Worm (Caenorhabditis elegans) whole organism, late embryonic: ENCODE measurements around the gene C01C10.2.

Experiments used
- C08G9.2 ChIP-seq: sonication (generic microtip); optimal IDR thresholded peaks from 2 replicates; lab custom pipeline; 2016; ENCODE audit warnings: mild to moderate bottlenecking, missing genetic modification characterization, moderate library complexity, missing compliant biosample characterization
- C38D4.7 ChIP-seq: fragments of 200-800 bp; sonication (Bioruptor generic); optimal IDR thresholded peaks from 2 replicates; lab custom pipeline; 2018; ENCODE audit warnings: mild to moderate bottlenecking, missing genetic modification characterization, moderate library complexity, missing compliant biosample characterization
- F13H6.1 ChIP-seq: sonication (generic microtip); optimal IDR thresholded peaks from 2 replicates; lab custom pipeline; 2016; ENCODE audit warnings: missing genetic modification characterization, missing compliant biosample characterization
- K09A11.1 ChIP-seq: sonication (generic microtip); optimal IDR thresholded peaks from 2 replicates; lab custom pipeline; 2017; ENCODE audit warnings: antibody characterized with exemption, mild to moderate bottlenecking, missing genetic modification characterization, missing compliant biosample characterization; ENCODE audit not compliant: insufficient read depth
- T23F11.4 ChIP-seq: fragments of 200-800 bp; sonication (Bioruptor generic); optimal IDR thresholded peaks from 2 replicates; lab custom pipeline; 2018; ENCODE audit warnings: mild to moderate bottlenecking, missing genetic modification characterization, missing compliant biosample characterization
- Y22D7AL.16 ChIP-seq: sonication (generic microtip); optimal IDR thresholded peaks from 2 replicates; lab custom pipeline; 2016; ENCODE audit warnings: missing genetic modification characterization, missing compliant biosample characterization
- ahr-1 ChIP-seq: sonication (generic microtip); optimal IDR thresholded peaks from 2 replicates; lab custom pipeline; 2016; ENCODE audit warnings: missing genetic modification characterization, missing compliant biosample characterization
- ama-1 ChIP-seq: fragments of 150-350 bp; optimal IDR thresholded peaks from 2 replicates; lab custom pipeline; 2014
- ceh-14 ChIP-seq: sonication (generic microtip); optimal IDR thresholded peaks from 2 replicates; lab custom pipeline; 2016; ENCODE audit warnings: missing genotype, missing genetic modification characterization, missing compliant biosample characterization
- ceh-22 ChIP-seq: sonication (generic microtip); optimal IDR thresholded peaks from 2 replicates; lab custom pipeline; 2017; ENCODE audit warnings: missing biosample characterization, missing genetic modification characterization
- ceh-24 ChIP-seq: sonication (generic microtip); optimal IDR thresholded peaks from 2 replicates; lab custom pipeline; 2016; ENCODE audit warnings: mild to moderate bottlenecking, missing genetic modification characterization, missing compliant biosample characterization
- ceh-31 ChIP-seq: sonication (generic microtip); optimal IDR thresholded peaks from 2 replicates; lab custom pipeline; 2016; ENCODE audit warnings: missing genetic modification characterization, missing compliant biosample characterization
- ceh-34 ChIP-seq: sonication (generic microtip); optimal IDR thresholded peaks from 2 replicates; lab custom pipeline; 2016; ENCODE audit warnings: mild to moderate bottlenecking, missing genetic modification characterization, missing compliant biosample characterization
- ceh-48 ChIP-seq: sonication (generic microtip); optimal IDR thresholded peaks from 2 replicates; lab custom pipeline; 2016; ENCODE audit warnings: missing genetic modification characterization, inconsistent platforms, missing compliant biosample characterization
- ceh-6 ChIP-seq: fragments of 200-800 bp; sonication (Bioruptor generic); optimal IDR thresholded peaks from 2 replicates; lab custom pipeline; 2018; ENCODE audit warnings: mild to moderate bottlenecking, missing genetic modification characterization, missing compliant biosample characterization
- ceh-9 ChIP-seq: sonication (generic microtip); optimal IDR thresholded peaks from 2 replicates; lab custom pipeline; 2016; ENCODE audit warnings: mild to moderate bottlenecking, missing genetic modification characterization, inconsistent platforms, missing compliant biosample characterization
- dve-1 ChIP-seq: sonication (generic microtip); optimal IDR thresholded peaks from 2 replicates; lab custom pipeline; 2017; ENCODE audit warnings: antibody characterized with exemption, mild to moderate bottlenecking, missing genetic modification characterization, missing compliant biosample characterization
- elt-2 ChIP-seq: sonication (generic microtip); optimal IDR thresholded peaks from 2 replicates; lab custom pipeline; 2016; ENCODE audit warnings: missing genetic modification reagents, missing genetic modification characterization, missing compliant biosample characterization
- elt-4 ChIP-seq: sonication (generic microtip); optimal IDR thresholded peaks from 2 replicates; lab custom pipeline; 2016; ENCODE audit warnings: missing genetic modification characterization, missing compliant biosample characterization
- eyg-1 ChIP-seq: sonication (generic microtip); optimal IDR thresholded peaks from 2 replicates; lab custom pipeline; 2016; ENCODE audit warnings: missing genotype, missing genetic modification characterization, missing compliant biosample characterization
- fax-1 ChIP-seq: sonication (generic microtip); optimal IDR thresholded peaks from 2 replicates; lab custom pipeline; 2016; ENCODE audit warnings: missing genotype, missing genetic modification characterization, missing compliant biosample characterization
- fkh-10 ChIP-seq: fragments of 150-350 bp; optimal IDR thresholded peaks from 2 replicates; lab custom pipeline; 2014; ENCODE audit warnings: missing biosample characterization, missing genetic modification reagents, missing genetic modification characterization
- fkh-6 ChIP-seq: sonication (generic microtip); optimal IDR thresholded peaks from 2 replicates; lab custom pipeline; 2016; ENCODE audit warnings: missing genetic modification characterization, missing compliant biosample characterization
- hlh-13 ChIP-seq: fragments of 200-800 bp; sonication (Bioruptor generic); optimal IDR thresholded peaks from 2 replicates; lab custom pipeline; 2018; ENCODE audit warnings: mild to moderate bottlenecking, missing genetic modification characterization, missing compliant biosample characterization
- hlh-15 ChIP-seq: sonication (generic microtip); optimal IDR thresholded peaks from 2 replicates; lab custom pipeline; 2016; ENCODE audit warnings: missing genetic modification characterization, missing compliant biosample characterization
- hlh-30 ChIP-seq: sonication (generic microtip); optimal IDR thresholded peaks from 2 replicates; lab custom pipeline; 2017; ENCODE audit warnings: antibody characterized with exemption, missing genetic modification characterization, missing compliant biosample characterization; ENCODE audit not compliant: insufficient read depth
- hlh-6 ChIP-seq: sonication (generic microtip); optimal IDR thresholded peaks from 2 replicates; lab custom pipeline; 2016; ENCODE audit warnings: missing genotype, missing genetic modification characterization, missing compliant biosample characterization
- lin-11 ChIP-seq: fragments of 200-800 bp; sonication (Bioruptor generic); optimal IDR thresholded peaks from 2 replicates; lab custom pipeline; 2018; ENCODE audit warnings: mild to moderate bottlenecking, missing genetic modification characterization, missing compliant biosample characterization
- mec-3 ChIP-seq: sonication (generic microtip); optimal IDR thresholded peaks from 2 replicates; lab custom pipeline; 2016; ENCODE audit warnings: borderline replicate concordance, missing genetic modification characterization, missing compliant biosample characterization
- nhr-232 ChIP-seq: sonication (generic microtip); optimal IDR thresholded peaks from 2 replicates; lab custom pipeline; 2016; ENCODE audit warnings: missing genetic modification characterization, missing compliant biosample characterization
- odd-2 ChIP-seq: sonication (generic microtip); optimal IDR thresholded peaks from 2 replicates; lab custom pipeline; 2017; ENCODE audit warnings: antibody characterized with exemption, mild to moderate bottlenecking, missing genetic modification characterization, missing compliant biosample characterization
- pat-9 ChIP-seq: fragments of 200-800 bp; sonication (Bioruptor generic); optimal IDR thresholded peaks from 2 replicates; lab custom pipeline; 2018; ENCODE audit warnings: mild to moderate bottlenecking, missing genetic modification characterization, moderate library complexity, missing compliant biosample characterization
- pax-1 ChIP-seq: fragments of 150-350 bp; optimal IDR thresholded peaks from 2 replicates; lab custom pipeline; 2014; ENCODE audit warnings: missing biosample characterization, missing genetic modification characterization
- pha-4 ChIP-seq: fragments of 150-350 bp; optimal IDR thresholded peaks from 2 replicates; lab custom pipeline; 2018; ENCODE audit warnings: missing biosample characterization, missing genetic modification reagents, missing genetic modification characterization
- pqm-1 ChIP-seq: sonication (generic microtip); optimal IDR thresholded peaks from 2 replicates; lab custom pipeline; 2016; ENCODE audit warnings: missing genetic modification characterization, missing compliant biosample characterization
- pros-1 ChIP-seq: fragments of 150-350 bp; optimal IDR thresholded peaks from 2 replicates; lab custom pipeline; 2014; ENCODE audit warnings: missing biosample characterization, missing genetic modification reagents, missing genetic modification characterization
- ref-2 ChIP-seq: sonication (generic microtip); optimal IDR thresholded peaks from 2 replicates; lab custom pipeline; 2016; ENCODE audit warnings: missing genetic modification characterization, missing compliant biosample characterization
- rnt-1 ChIP-seq: sonication (generic microtip); optimal IDR thresholded peaks from 2 replicates; lab custom pipeline; 2016; ENCODE audit warnings: missing genetic modification characterization, missing compliant biosample characterization
- sox-2 ChIP-seq: fragments of 200-800 bp; sonication (Bioruptor generic); IDR thresholded peaks from 2 replicates; pipeline ENCODE4 v1.3.6; 2022; ENCODE audit warnings: missing genetic modification reagents, missing genetic modification characterization, missing compliant biosample characterization
- syd-9 ChIP-seq: sonication (generic microtip); optimal IDR thresholded peaks from 2 replicates; lab custom pipeline; 2016; ENCODE audit warnings: mild to moderate bottlenecking, missing genetic modification characterization, moderate library complexity, missing compliant biosample characterization
- tbx-2 ChIP-seq: sonication (generic microtip); optimal IDR thresholded peaks from 2 replicates; lab custom pipeline; 2016; ENCODE audit warnings: missing genetic modification characterization, missing compliant biosample characterization
- tbx-7 ChIP-seq: sonication (generic microtip); optimal IDR thresholded peaks from 2 replicates; lab custom pipeline; 2016; ENCODE audit warnings: missing genotype, missing genetic modification characterization, missing compliant biosample characterization
- ttx-3 ChIP-seq: sonication (generic microtip); optimal IDR thresholded peaks from 2 replicates; lab custom pipeline; 2016; ENCODE audit warnings: missing genetic modification reagents, missing genetic modification characterization, missing compliant biosample characterization
- unc-86 ChIP-seq: sonication (generic microtip); optimal IDR thresholded peaks from 2 replicates; lab custom pipeline; 2016; ENCODE audit warnings: missing genetic modification characterization, missing compliant biosample characterization
- zip-5 ChIP-seq: sonication (generic microtip); optimal IDR thresholded peaks from 2 replicates; lab custom pipeline; 2016; ENCODE audit warnings: missing genetic modification characterization, missing compliant biosample characterization
- ztf-16 ChIP-seq: sonication (generic microtip); optimal IDR thresholded peaks from 2 replicates; lab custom pipeline; 2017; ENCODE audit warnings: missing genetic modification characterization, missing compliant biosample characterization

Gene C01C10.2

DNA sequence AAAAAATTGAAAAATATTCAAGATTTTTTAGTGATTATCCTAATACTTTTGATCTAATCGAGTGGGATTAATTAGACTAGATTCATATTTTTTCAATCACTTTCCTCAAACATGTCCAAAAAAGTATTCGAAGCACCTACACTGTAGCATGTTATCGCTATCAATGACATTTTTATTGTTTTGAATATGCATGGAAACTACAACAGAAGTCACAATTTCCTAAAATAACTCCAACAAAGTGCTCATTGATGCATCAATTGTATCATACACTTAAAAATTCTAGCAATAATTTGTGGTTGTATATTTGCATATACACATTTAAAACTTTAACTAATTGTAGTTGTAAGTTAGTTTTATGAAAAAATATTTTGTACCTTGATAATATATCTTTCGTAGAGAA, 2.2 kb upstream of the C01C10.2 start:
- TF ChIP-seq eyg-1 (tag; lab: Kevin White, UChicago), result no peak
- no peak for TF ChIP-seq rnt-1 (tag; lab: Kevin White, UChicago)
- TF ChIP-seq fkh-10 (GFP tag; lab: Kevin White, UChicago), result no peak
- no peak for TF ChIP-seq pat-9
- TF ChIP-seq ztf-16 (tag; lab: Kevin White, UChicago), result no peak
- no peak for TF ChIP-seq sox-2 (GFP tag; lab: Robert Waterston, UW)
- no peak for TF ChIP-seq C08G9.2 (tag; lab: Kevin White, UChicago)
- no peak for TF ChIP-seq elt-2 (tag; lab: Kevin White, UChicago)
- TF ChIP-seq T23F11.4 (GFP tag; lab: Kevin White, UChicago), result no peak
- no peak for TF ChIP-seq C38D4.7
- TF ChIP-seq nhr-232, result no peak
- no peak for TF ChIP-seq odd-2 (tag; lab: Kevin White, UChicago)
- TF ChIP-seq fax-1 (tag; lab: Kevin White, UChicago), result no peak
- no peak for TF ChIP-seq syd-9
- no peak for TF ChIP-seq dve-1 (tag; lab: Kevin White, UChicago)

DNA sequence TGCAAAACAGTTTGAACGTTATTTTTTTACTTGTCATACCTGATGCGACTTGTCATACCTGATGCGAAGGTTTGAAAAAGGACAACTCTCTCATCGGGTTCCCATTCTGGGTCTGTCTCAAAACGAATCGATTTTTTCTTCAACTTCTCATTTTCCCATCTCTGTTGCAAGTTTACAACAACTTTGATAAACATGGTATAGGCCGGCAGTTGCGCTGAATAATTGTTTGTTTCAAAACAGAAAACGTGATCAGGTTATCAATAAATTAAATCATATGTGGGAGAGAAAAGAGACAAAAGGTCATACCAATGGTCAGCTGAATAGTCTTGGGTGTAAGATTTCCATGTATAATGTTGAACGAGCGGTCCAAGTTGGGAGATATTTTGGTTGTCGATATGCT, 1.0 kb downstream of the C01C10.2 start:
- TF ChIP-seq F13H6.1 (tag; lab: Kevin White, UChicago) (no peak), Y22D7AL.16 (tag; lab: Kevin White, UChicago) (no peak), K09A11.1 (no peak), lin-11 (tag; lab: Kevin White, UChicago) (no peak), zip-5 (tag; lab: Kevin White, UChicago) (no peak), odd-2 (tag; lab: Kevin White, UChicago) (no peak), hlh-15 (no peak), ahr-1 (tag; lab: Kevin White, UChicago) (no peak), ama-1 (lab: Kevin White, UChicago) (no peak)

DNA sequence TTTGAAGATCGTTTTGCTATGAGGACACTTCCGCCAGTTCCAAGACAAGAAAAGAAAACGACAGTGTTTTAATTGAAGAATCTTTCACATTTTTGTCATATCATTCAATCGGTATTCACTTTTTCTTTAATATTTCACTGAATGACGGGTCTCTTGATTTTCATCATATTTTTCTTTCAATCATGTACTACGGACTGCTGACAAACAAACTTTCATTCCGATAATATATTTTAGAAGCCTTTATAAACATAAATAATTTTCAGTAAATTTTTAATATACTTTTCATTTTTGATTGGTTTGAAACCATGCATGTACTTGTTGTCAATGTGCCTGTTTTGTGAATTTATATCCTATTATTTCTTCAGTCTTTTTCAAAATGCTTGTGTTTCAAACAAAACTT, 4.6 kb downstream of the C01C10.2 start, which contains the start of gene clc-5:
Gene clc-5, plus strand, starts transcription at position 301 of the 400 bp plus-strand sequence.
- TF ChIP-seq hlh-30 (tag; lab: Kevin White, UChicago), result no peak
- no peak for TF ChIP-seq hlh-13 (GFP tag; lab: Kevin White, UChicago)
- TF ChIP-seq ceh-6, result no peak
- no peak for TF ChIP-seq sox-2 (GFP tag; lab: Robert Waterston, UW)
- TF ChIP-seq odd-2 (tag; lab: Kevin White, UChicago), result no peak
- TF ChIP-seq pha-4 (tag; lab: Kevin White, UChicago), result no peak
- TF ChIP-seq hlh-15, result no peak
- TF ChIP-seq pat-9, result no peak
- TF ChIP-seq F13H6.1 (tag; lab: Kevin White, UChicago), result no peak
- TF ChIP-seq tbx-7 (tag; lab: Kevin White, UChicago), result no peak
- TF ChIP-seq ceh-9 (tag; lab: Kevin White, UChicago), result no peak
- TF ChIP-seq ztf-16 (tag; lab: Kevin White, UChicago), result no peak
- TF ChIP-seq fax-1 (tag; lab: Kevin White, UChicago), result no peak
- no peak for TF ChIP-seq ceh-14 (tag; lab: Kevin White, UChicago)
- TF ChIP-seq mec-3, result no peak
- no peak for TF ChIP-seq tbx-2 (tag; lab: Kevin White, UChicago)
- TF ChIP-seq ceh-34 (tag; lab: Kevin White, UChicago), result no peak
- no peak for TF ChIP-seq elt-4 (tag; lab: Kevin White, UChicago)
- TF ChIP-seq fkh-6 (tag; lab: Kevin White, UChicago), result no peak

DNA sequence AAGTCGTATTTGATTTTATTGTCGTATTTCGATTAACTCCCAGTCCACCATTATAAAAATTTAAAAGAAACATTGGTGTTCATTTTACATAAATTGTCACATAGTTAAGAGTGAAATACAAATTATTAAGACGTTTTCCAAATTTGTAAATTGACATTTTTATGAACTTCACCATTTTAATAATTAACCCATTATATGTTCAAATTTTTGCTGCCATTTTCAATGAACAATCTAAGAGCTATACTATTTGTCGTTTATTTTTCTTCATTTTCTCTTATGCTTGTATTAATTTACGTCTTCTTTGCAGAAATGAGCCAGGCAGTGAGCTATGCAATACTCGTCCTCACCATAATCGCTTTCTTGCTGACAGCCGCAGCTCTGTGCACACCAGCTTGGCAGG, 6.8 kb downstream of the C01C10.2 start, which contains the start of gene clc-2:
Gene clc-2, plus strand, starts transcription at position 301 of the 400 bp plus-strand sequence.
- TF ChIP-seq ahr-1 (tag; lab: Kevin White, UChicago) (no peak), C08G9.2 (tag; lab: Kevin White, UChicago) (no peak), fax-1 (tag; lab: Kevin White, UChicago) (no peak), pqm-1 (tag; lab: Kevin White, UChicago) (no peak), pat-9 (no peak), ceh-22 (tag; lab: Kevin White, UChicago) (no peak), ceh-6 (no peak), tbx-7 (tag; lab: Kevin White, UChicago) (no peak), ttx-3 (no peak), K09A11.1 (no peak), ceh-31 (no peak), hlh-6 (tag; lab: Kevin White, UChicago) (no peak), pha-4 (tag; lab: Kevin White, UChicago) (no peak), ceh-48 (tag; lab: Kevin White, UChicago) (no peak), ceh-24 (tag; lab: Kevin White, UChicago) (no peak), Y22D7AL.16 (tag; lab: Kevin White, UChicago) (no peak), unc-86 (tag; lab: Kevin White, UChicago) (no peak), pax-1 (tag; lab: Kevin White, UChicago) (no peak), ref-2 (tag; lab: Kevin White, UChicago) (no peak), pros-1 (no peak)
